Worm (Caenorhabditis elegans): Measurements from ENCODE around the gene srsx-36.

ce11 chrV:15815962-15816432 is 6.6 kb upstream of the srsx-36 start, which contains the start of the genes fbxa-69 and F54B8.4:
- TF ChIP-seq dox-1 (GFP tag; IDR thresholded peaks at IDR 0.05) = no peak
- TF ChIP-seq attf-3 (GFP tag; conservative IDR thresholded peaks at IDR 0.05) = no peak
- no peak for TF ChIP-seq akir-1 (GFP tag; optimal IDR thresholded peaks at IDR 0.05)
- TF ChIP-seq gei-17 (GFP tag; optimal IDR thresholded peaks at IDR 0.05) = no peak
- no peak for TF ChIP-seq ztf-25 (GFP tag; IDR thresholded peaks at IDR 0.05)
- no peak for TF ChIP-seq nfyb-1 (GFP tag; IDR thresholded peaks at IDR 0.05)
- no peak for TF ChIP-seq snpc-4 (GFP tag; optimal IDR thresholded peaks at IDR 0.05)
- TF ChIP-seq snpc-4 (tag; optimal IDR thresholded peaks at IDR 0.05) = no peak
- no peak for TF ChIP-seq nfya-1 (tag; optimal IDR thresholded peaks at IDR 0.05; ENCODE audit: borderline replicate concordance, insufficient read depth)
